Fruit fly (Drosophila melanogaster): ENCODE measurements around the gene Rox8.

Rox8 gene

dm6 chr3R:24037538-24038265 lies 10.4 kb downstream of the Rox8 start, which contains the start of gene spas (continued):
- TF ChIP-seq shn (GFP tag; optimal IDR thresholded peaks at IDR 0.05): peak; percentile 77
- peak; percentile 26; the same call in 1 of the 2 replicates for TF ChIP-seq onecut (GFP tag; IDR thresholded peaks at IDR 0.05)
- TF ChIP-seq CG18599 (GFP tag; optimal IDR thresholded peaks at IDR 0.05): peak; percentile 44
- TF ChIP-seq Trl (optimal IDR thresholded peaks at IDR 0.05): no peak
- TF ChIP-seq Trl (GFP tag; optimal IDR thresholded peaks at IDR 0.05): peak; percentile 67
- no peak for TF ChIP-seq CG8478 (optimal IDR thresholded peaks at IDR 0.05)
- TF ChIP-seq CG17328 (GFP tag; IDR thresholded peaks at IDR 0.05): peak; percentile 79
- peak; percentile 59 for TF ChIP-seq unpg (GFP tag; optimal IDR thresholded peaks at IDR 0.05)
- TF ChIP-seq CG6683 (GFP tag; optimal IDR thresholded peaks at IDR 0.05): no peak
- TF ChIP-seq CG7357 (GFP tag; IDR thresholded peaks at IDR 0.05): peak; percentile 66; the same call in 2 of the 3 replicates
- peak; percentile 26 for TF ChIP-seq Usf (GFP tag; optimal IDR thresholded peaks at IDR 0.05)
- peak; percentile 52; the same call in 1 of the 3 replicates for TF ChIP-seq Mrtf (GFP tag; IDR thresholded peaks at IDR 0.05)
- peak; percentile 58; the same call in 1 of the 2 replicates for TF ChIP-seq nerfin-2 (GFP tag; IDR thresholded peaks at IDR 0.05; ENCODE audit: partially characterized antibody)
- TF ChIP-seq Bteb2 (GFP tag; optimal IDR thresholded peaks at IDR 0.05): peak; percentile 20
- TF ChIP-seq HHEX (GFP tag; optimal IDR thresholded peaks at IDR 0.05): peak; percentile 44
- TF ChIP-seq Poxn (GFP tag; IDR thresholded peaks at IDR 0.05): peak; percentile 39; the same call in 1 of the 2 replicates
- TF ChIP-seq emc (GFP tag; optimal IDR thresholded peaks at IDR 0.05): peak; percentile 44
- TF ChIP-seq vnd (GFP tag; IDR thresholded peaks at IDR 0.05; ENCODE audit: partially characterized antibody): peak; percentile 96
- TF ChIP-seq dysf (GFP tag; IDR thresholded peaks at IDR 0.05): peak; percentile 74
- TF ChIP-seq fru (optimal IDR thresholded peaks at IDR 0.05): no peak
- no peak for TF ChIP-seq ash1 (GFP tag; optimal IDR thresholded peaks at IDR 0.05)
- no peak for TF ChIP-seq dmrt99B (tag; optimal IDR thresholded peaks at IDR 0.05)
- peak; percentile 75 for TF ChIP-seq Hsf (GFP tag; optimal IDR thresholded peaks at IDR 0.05)
- no peak for TF ChIP-seq CG16779 (GFP tag; IDR thresholded peaks at IDR 0.05)
- no peak for TF ChIP-seq ab (GFP tag; optimal IDR thresholded peaks at IDR 0.05)
- TF ChIP-seq Aef1 (GFP tag; IDR thresholded peaks at IDR 0.05): peak; percentile 70
- peak; percentile 93 for TF ChIP-seq row (GFP tag; IDR thresholded peaks at IDR 0.05)
- TF ChIP-seq dimm (GFP tag; IDR thresholded peaks at IDR 0.05): peak; percentile 54
- TF ChIP-seq CG6791 (GFP tag; IDR thresholded peaks at IDR 0.05; ENCODE audit: partially characterized antibody): peak; percentile 95
- TF ChIP-seq Deaf1 (tag; optimal IDR thresholded peaks at IDR 0.05): no peak
- TF ChIP-seq gsb-n (tag; optimal IDR thresholded peaks at IDR 0.05): no peak
- no peak for TF ChIP-seq Lim3 (GFP tag; IDR thresholded peaks at IDR 0.05)
- TF ChIP-seq CG9932 (GFP tag; IDR thresholded peaks at IDR 0.05): peak; percentile 91
- peak; percentile 88 for TF ChIP-seq unc-4 (GFP tag; IDR thresholded peaks at IDR 0.05; ENCODE audit: partially characterized antibody)
- peak; percentile 89 for TF ChIP-seq slbo (GFP tag; IDR thresholded peaks at IDR 0.05)
- TF ChIP-seq CG2120 (GFP tag; optimal IDR thresholded peaks at IDR 0.05): peak; percentile 88
- TF ChIP-seq ttk (GFP tag; IDR thresholded peaks at IDR 0.05): peak; percentile 67
- TF ChIP-seq GATAe (GFP tag; conservative IDR thresholded peaks at IDR 0.05): no peak
- TF ChIP-seq hkb (optimal IDR thresholded peaks at IDR 0.05): peak; percentile 41
- peak; percentile 55 for TF ChIP-seq hkb (GFP tag; IDR thresholded peaks at IDR 0.05)
- peak; percentile 80 for TF ChIP-seq chn (GFP tag; optimal IDR thresholded peaks at IDR 0.05)
- TF ChIP-seq pho (GFP tag; optimal IDR thresholded peaks at IDR 0.05): peak; percentile 83
- peak; percentile 87 for TF ChIP-seq CG32772 (GFP tag; IDR thresholded peaks at IDR 0.05)
- TF ChIP-seq CG10321 (GFP tag; IDR thresholded peaks at IDR 0.05): no peak
- TF ChIP-seq fu2 (GFP tag; optimal IDR thresholded peaks at IDR 0.05): peak; percentile 76
- peak; percentile 91 for TF ChIP-seq bbx (GFP tag; IDR thresholded peaks at IDR 0.05; ENCODE audit: partially characterized antibody)
- peak; percentile 63 for TF ChIP-seq peb (GFP tag; IDR thresholded peaks at IDR 0.05)
- no peak for TF ChIP-seq CG10431 (GFP tag; optimal IDR thresholded peaks at IDR 0.05)
- peak; percentile 75; the same call in 2 of the 3 replicates for TF ChIP-seq CG7963 (GFP tag; IDR thresholded peaks at IDR 0.05; ENCODE audit: partially characterized antibody)
- TF ChIP-seq gsb (GFP tag; IDR thresholded peaks at IDR 0.05): peak; percentile 31; the same call in 1 of the 2 replicates
- TF ChIP-seq CG13424 (tag; optimal IDR thresholded peaks at IDR 0.05): peak; percentile 68

Measured in whole organism, embryonic.